Worm (Caenorhabditis elegans) whole organism, early embryonic: ENCODE data around the gene pola-1.

Experiments
- ama-1 ChIP-seq: fragments of 150-350 bp; optimal IDR thresholded peaks from 2 replicates; lab custom pipeline; 2014
- ceh-36 ChIP-seq: sonication (generic microtip); optimal IDR thresholded peaks from 2 replicates; lab custom pipeline; 2016; ENCODE audit warnings: missing genetic modification characterization, inconsistent platforms, missing compliant biosample characterization
- hmbx-1 ChIP-seq: sonication (generic microtip); optimal IDR thresholded peaks from 2 replicates; lab custom pipeline; 2016; ENCODE audit warnings: mild to moderate bottlenecking, missing genetic modification characterization, missing compliant biosample characterization
- tbx-11 ChIP-seq: fragments of 200-800 bp; sonication (Bioruptor generic); IDR thresholded peaks from 2 replicates; pipeline ENCODE4 v1.3.6; 2022; ENCODE audit warnings: missing genetic modification characterization, missing compliant biosample characterization
- tra-4 ChIP-seq: sonication (generic microtip); optimal IDR thresholded peaks from 2 replicates; lab custom pipeline; 2017; ENCODE audit warnings: missing genetic modification characterization, missing compliant biosample characterization

DNA sequence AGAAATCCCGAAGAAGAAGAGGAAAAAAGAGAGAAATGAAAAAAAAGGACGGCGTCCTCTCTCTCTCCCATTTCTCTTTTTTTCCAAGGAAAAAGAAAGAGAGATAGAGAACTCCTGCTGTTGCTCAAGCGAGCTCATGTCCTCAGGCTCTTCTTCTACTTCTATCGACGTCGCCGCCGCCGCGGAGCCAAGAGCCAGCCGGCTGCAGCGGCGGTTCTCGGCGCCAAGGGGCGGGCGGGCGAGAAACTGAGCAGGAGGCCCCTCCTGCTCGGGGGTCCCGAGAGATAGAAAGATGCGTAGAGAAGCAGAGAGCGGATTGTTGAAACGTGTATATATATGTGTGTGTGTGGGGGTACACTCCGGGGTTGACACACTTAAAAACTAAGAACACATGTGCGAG, 60.7 kb downstream of the pola-1 start:
- TF ChIP-seq ama-1 (lab: Kevin White, UChicago), result no peak
- TF ChIP-seq tbx-11 (GFP tag; lab: Robert Waterston, UW), result no peak
- TF ChIP-seq hmbx-1 (tag; lab: Kevin White, UChicago), result no peak
- TF ChIP-seq ceh-36, result no peak
- no peak for TF ChIP-seq tra-4 (tag; lab: Kevin White, UChicago)
